Fruit fly (Drosophila melanogaster) whole organism, embryonic: ENCODE results near the gene Rim2.

Experiments
- Bgb ChIP-seq: fragments of 200-800 bp; sonication (Bioruptor generic); IDR thresholded peaks from 2 replicates; pipeline ENCODE4 v1.3.6; 2022; ENCODE audit warnings: missing biosample characterization, missing genetic modification characterization; ENCODE audit not compliant: partially characterized antibody
- CG12071 ChIP-seq: fragments of 200-800 bp; sonication (Bioruptor generic); optimal IDR thresholded peaks from 3 replicates; lab custom pipeline; 2018; ENCODE audit warnings: missing biosample characterization, mild to moderate bottlenecking, missing genetic modification characterization
- CG1233 ChIP-seq: fragments of 200-800 bp; sonication (Bioruptor generic); optimal IDR thresholded peaks from 4 replicates; lab custom pipeline; 2018; ENCODE audit warnings: missing biosample characterization, mild to moderate bottlenecking, missing genetic modification characterization
- CG12391 ChIP-seq: fragments of 200-800 bp; sonication (Bioruptor generic); optimal IDR thresholded peaks from 3 replicates; lab custom pipeline; 2018; ENCODE audit warnings: missing biosample characterization, mild to moderate bottlenecking, missing genetic modification characterization, moderate library complexity
- CG12744 ChIP-seq: fragments of 200-800 bp; sonication (Bioruptor generic); optimal IDR thresholded peaks from 2 replicates; lab custom pipeline; 2016; ENCODE audit warnings: missing biosample characterization, missing genetic modification characterization
- CG14441 ChIP-seq: fragments of 200-800 bp; sonication (Bioruptor generic); IDR thresholded peaks from 2 replicates; pipeline ENCODE4 v1.3.6; 2022; ENCODE audit warnings: missing biosample characterization, missing genetic modification characterization
- CG14965 ChIP-seq: fragments of 200-800 bp; sonication (Bioruptor generic); optimal IDR thresholded peaks from 2 replicates; lab custom pipeline; 2016; ENCODE audit warnings: missing biosample characterization, missing genetic modification characterization, borderline replicate concordance
- CG15514 ChIP-seq: fragments of 200-800 bp; sonication (Bioruptor generic); optimal IDR thresholded peaks from 3 replicates; lab custom pipeline; 2017; ENCODE audit warnings: missing biosample characterization, missing genetic modification characterization, mild to moderate bottlenecking, moderate library complexity, missing genetic modification reagents
- CG16815 ChIP-seq: fragments of 200-800 bp; sonication (Bioruptor generic); optimal IDR thresholded peaks from 3 replicates; lab custom pipeline; 2017; ENCODE audit warnings: missing biosample characterization, mild to moderate bottlenecking, missing genetic modification characterization
- CG17385 ChIP-seq: fragments of 200-800 bp; sonication (Bioruptor generic); optimal IDR thresholded peaks from 3 replicates; lab custom pipeline; 2018; ENCODE audit warnings: missing biosample characterization, mild to moderate bottlenecking, missing genetic modification characterization
- CG17912 ChIP-seq: fragments of 200-800 bp; sonication (Bioruptor generic); optimal IDR thresholded peaks from 2 replicates; lab custom pipeline; 2018; ENCODE audit warnings: missing biosample characterization, mild to moderate bottlenecking, missing genetic modification characterization
- CG18619 ChIP-seq: fragments of 200-800 bp; sonication (Bioruptor generic); optimal IDR thresholded peaks from 3 replicates; lab custom pipeline; 2017; ENCODE audit warnings: missing biosample characterization, mild to moderate bottlenecking, missing genetic modification characterization
- CG30431 ChIP-seq: fragments of 200-800 bp; sonication (Bioruptor generic); optimal IDR thresholded peaks from 2 replicates; lab custom pipeline; 2017; ENCODE audit warnings: missing biosample characterization, missing genetic modification characterization
- CG33557 ChIP-seq: fragments of 200-800 bp; sonication (Bioruptor generic); optimal IDR thresholded peaks from 2 replicates; lab custom pipeline; 2019; ENCODE audit warnings: missing biosample characterization, mild to moderate bottlenecking, missing genetic modification characterization, moderate library complexity
- CG7745 ChIP-seq: fragments of 200-800 bp; sonication (Bioruptor generic); optimal IDR thresholded peaks from 2 replicates; lab custom pipeline; 2018; ENCODE audit warnings: missing biosample characterization, mild to moderate bottlenecking, missing genetic modification characterization, moderate library complexity
- CG7963 ChIP-seq: fragments of 200-800 bp; sonication (Bioruptor generic); IDR thresholded peaks from 3 replicates; pipeline ENCODE4 v1.3.6; 2022; ENCODE audit warnings: missing biosample characterization, missing genetic modification characterization; ENCODE audit not compliant: partially characterized antibody
- CG8944 ChIP-seq: fragments of 200-800 bp; sonication (Bioruptor generic); optimal IDR thresholded peaks from 3 replicates; lab custom pipeline; 2016; ENCODE audit warnings: missing biosample characterization, missing genetic modification characterization
- CG9932 ChIP-seq: fragments of 200-800 bp; sonication (Bioruptor generic); IDR thresholded peaks from 2 replicates; pipeline ENCODE4 v1.3.6; 2022; ENCODE audit warnings: missing biosample characterization, missing genetic modification characterization
- Fer3 ChIP-seq: fragments of 200-800 bp; sonication (Bioruptor generic); optimal IDR thresholded peaks from 2 replicates; lab custom pipeline; 2018; ENCODE audit warnings: missing biosample characterization, mild to moderate bottlenecking, missing genetic modification characterization, moderate library complexity
- HLH3B ChIP-seq: fragments of 200-800 bp; sonication (Bioruptor generic); IDR thresholded peaks from 2 replicates; pipeline ENCODE4 v1.3.6; 2022; ENCODE audit warnings: missing biosample characterization, missing genetic modification characterization
- Hr78 ChIP-seq, 2 experiments: fragments of 200-800 bp in 1 of 2; fragments of >200 bp in 1 of 2; sonication (Bioruptor generic) in 1 of 2; optimal IDR thresholded peaks; 2 replicates each; lab custom pipeline; 2017 to 2019; ENCODE audit warnings: missing biosample characterization in 2 of 2, missing genetic modification characterization in 2 of 2, mild to moderate bottlenecking in 1 of 2, moderate library complexity in 1 of 2
- Lhr ChIP-seq: fragments of 200-800 bp; sonication (Bioruptor generic); optimal IDR thresholded peaks from 3 replicates; lab custom pipeline; 2017; ENCODE audit warnings: mild to moderate bottlenecking, missing biosample characterization, missing genetic modification reagents, missing genetic modification characterization
- NfI ChIP-seq: fragments of 200-800 bp; sonication (Bioruptor generic); optimal IDR thresholded peaks from 3 replicates; lab custom pipeline; 2018; ENCODE audit warnings: missing biosample characterization, mild to moderate bottlenecking, missing genetic modification characterization, moderate library complexity
- Poxn ChIP-seq: fragments of 200-800 bp; sonication (Bioruptor generic); IDR thresholded peaks from 2 replicates; pipeline ENCODE4 v1.3.6; 2022; ENCODE audit warnings: missing biosample characterization, missing genetic modification characterization
- Sox102F ChIP-seq: fragments of 200-800 bp; sonication (Bioruptor generic); optimal IDR thresholded peaks from 2 replicates; lab custom pipeline; 2018; ENCODE audit warnings: missing biosample characterization, mild to moderate bottlenecking, missing genetic modification characterization, moderate library complexity
- Xbp1 ChIP-seq: fragments of 200-800 bp; sonication (Bioruptor generic); optimal IDR thresholded peaks from 3 replicates; lab custom pipeline; 2016; ENCODE audit warnings: missing biosample characterization, mild to moderate bottlenecking, missing genetic modification characterization
- abd-A ChIP-seq: fragments of 200-800 bp; sonication (Bioruptor generic); optimal IDR thresholded peaks from 3 replicates; lab custom pipeline; 2019; ENCODE audit warnings: missing biosample characterization, mild to moderate bottlenecking, missing genetic modification characterization, moderate library complexity
- ac ChIP-seq: fragments of 200-800 bp; sonication (Bioruptor generic); optimal IDR thresholded peaks from 3 replicates; lab custom pipeline; 2017; ENCODE audit warnings: missing biosample characterization, mild to moderate bottlenecking, missing genetic modification characterization
- bsh ChIP-seq, 2 experiments: fragments of 200-800 bp; sonication (Bioruptor generic); optimal IDR thresholded peaks; 2 replicates each; lab custom pipeline; 2017 to 2018; ENCODE audit warnings: mild to moderate bottlenecking in 2 of 2, missing biosample characterization in 2 of 2, missing genetic modification characterization in 2 of 2, moderate library complexity in 1 of 2
- cas ChIP-seq: fragments of 200-800 bp; sonication (Bioruptor generic); IDR thresholded peaks from 2 replicates; pipeline ENCODE4 v1.3.6; 2022; ENCODE audit warnings: missing biosample characterization, missing genetic modification characterization
- chif ChIP-seq, 2 experiments: fragments of 200-800 bp; sonication (Bioruptor generic); optimal IDR thresholded peaks; 3 replicates each; lab custom pipeline; 2016; ENCODE audit warnings: missing biosample characterization in 2 of 2, missing genetic modification characterization in 2 of 2
- en ChIP-seq: fragments of 200-800 bp; sonication (Bioruptor generic); optimal IDR thresholded peaks from 2 replicates; lab custom pipeline; 2016; ENCODE audit warnings: missing biosample characterization, missing genetic modification characterization
- ewg ChIP-seq: fragments of 200-800 bp; sonication (Bioruptor generic); optimal IDR thresholded peaks from 3 replicates; lab custom pipeline; 2017; ENCODE audit warnings: mild to moderate bottlenecking, missing biosample characterization, missing genetic modification reagents, missing genetic modification characterization
- fd3F ChIP-seq: fragments of 200-800 bp; sonication (Bioruptor generic); optimal IDR thresholded peaks from 2 replicates; lab custom pipeline; 2018; ENCODE audit warnings: missing biosample characterization, mild to moderate bottlenecking, missing genetic modification characterization, moderate library complexity
- fd64A ChIP-seq: fragments of 200-800 bp; sonication (Bioruptor generic); optimal IDR thresholded peaks from 3 replicates; lab custom pipeline; 2018; ENCODE audit warnings: missing biosample characterization, mild to moderate bottlenecking, missing genetic modification characterization
- knrl ChIP-seq: fragments of 200-800 bp; sonication (Bioruptor generic); IDR thresholded peaks from 3 replicates; pipeline ENCODE4 v1.3.6; 2022; ENCODE audit warnings: missing biosample characterization, missing genetic modification characterization; ENCODE audit not compliant: partially characterized antibody
- maf-S ChIP-seq: fragments of 200-800 bp; sonication (Bioruptor generic); optimal IDR thresholded peaks from 2 replicates; lab custom pipeline; 2016; ENCODE audit warnings: missing biosample characterization, missing genetic modification characterization
- onecut ChIP-seq: fragments of 200-800 bp; sonication (Bioruptor generic); IDR thresholded peaks from 2 replicates; pipeline ENCODE4 v1.3.6; 2022; ENCODE audit warnings: missing biosample characterization, missing genetic modification characterization
- phol ChIP-seq: fragments of 200-800 bp; sonication (Bioruptor generic); optimal IDR thresholded peaks from 3 replicates; lab custom pipeline; 2018; ENCODE audit warnings: missing biosample characterization, mild to moderate bottlenecking, missing genetic modification characterization, moderate library complexity
- run ChIP-seq: fragments of 200-800 bp; sonication (Bioruptor generic); optimal IDR thresholded peaks from 3 replicates; lab custom pipeline; 2018; ENCODE audit warnings: missing biosample characterization, mild to moderate bottlenecking, missing genetic modification characterization
- sc ChIP-seq, 3 experiments: fragments of >200 bp in 2 of 3; fragments of 200-800 bp in 1 of 3; sonication (Bioruptor generic) in 1 of 3; optimal IDR thresholded peaks; 2 replicates in 2 of 3; 3 replicates in 1 of 3; lab custom pipeline; 2017; ENCODE audit warnings: mild to moderate bottlenecking in 1 of 3, missing biosample characterization in 1 of 3, missing genetic modification characterization in 1 of 3, missing genetic modification reagents in 1 of 3
- stc ChIP-seq: fragments of 200-800 bp; sonication (Bioruptor generic); IDR thresholded peaks from 2 replicates; pipeline ENCODE4 v1.3.6; 2022; ENCODE audit warnings: missing biosample characterization, missing genetic modification characterization
- twi ChIP-seq: fragments of 200-800 bp; optimal IDR thresholded peaks from 2 replicates; lab custom pipeline; 2019; ENCODE audit warnings: missing biosample characterization, mild to moderate bottlenecking, missing genetic modification characterization, moderate library complexity
- unc-4 ChIP-seq: fragments of 200-800 bp; sonication (Bioruptor generic); IDR thresholded peaks from 2 replicates; pipeline ENCODE4 v1.3.6; 2022; ENCODE audit warnings: missing biosample characterization, missing genetic modification characterization; ENCODE audit not compliant: partially characterized antibody
- wor ChIP-seq: fragments of 200-800 bp; sonication (Bioruptor generic); IDR thresholded peaks from 2 replicates; pipeline ENCODE4 v1.3.6; 2022; ENCODE audit warnings: missing biosample characterization, missing genetic modification characterization
- zen2 ChIP-seq: fragments of 200-800 bp; sonication (Bioruptor generic); IDR thresholded peaks from 3 replicates; pipeline ENCODE4 v1.3.6; 2022; ENCODE audit warnings: missing biosample characterization, missing genetic modification characterization; ENCODE audit not compliant: partially characterized antibody
- zfh2 ChIP-seq: fragments of 200-800 bp; sonication (Bioruptor generic); optimal IDR thresholded peaks from 2 replicates; lab custom pipeline; 2016; ENCODE audit warnings: missing biosample characterization, missing genetic modification characterization

Rim2 gene

DNA sequence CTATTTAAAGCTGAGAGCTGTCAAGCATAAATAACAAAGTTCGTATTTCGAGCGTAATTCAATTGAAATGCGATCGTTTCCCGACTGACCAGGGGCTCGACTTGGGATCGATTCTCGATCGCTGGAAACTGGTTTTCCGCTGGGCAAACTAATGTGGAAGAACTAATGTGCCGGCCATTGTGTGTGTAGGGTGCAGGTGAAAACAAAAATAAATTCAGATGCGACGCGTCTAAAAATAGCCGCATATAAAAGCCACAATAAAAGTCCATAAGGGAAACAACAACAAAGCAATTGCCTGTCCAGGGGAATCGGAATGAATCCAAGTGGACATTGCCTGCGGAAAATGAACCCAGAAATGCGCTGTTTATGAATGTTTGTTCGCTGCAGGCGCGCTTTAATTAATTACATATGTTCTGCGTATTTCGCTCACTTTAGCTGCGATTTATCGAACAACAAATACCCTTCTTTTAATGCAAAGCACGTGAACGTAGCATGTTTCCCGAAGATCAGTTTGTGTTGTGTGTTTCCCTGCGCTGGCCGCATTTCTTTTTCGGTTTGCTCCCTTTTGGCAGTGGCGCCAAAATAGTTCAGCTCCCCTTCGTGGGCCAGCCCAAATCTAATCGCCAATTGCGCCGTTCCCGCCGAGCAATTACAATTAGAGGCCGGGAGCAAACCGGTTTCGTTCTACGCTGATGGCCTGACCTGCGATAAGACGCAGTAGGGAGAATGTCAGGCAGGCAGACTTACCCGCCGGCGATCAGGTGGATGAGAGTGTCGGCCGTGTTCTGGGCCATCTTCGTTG, 852 bp downstream of the Rim2 start (continued):
- TF ChIP-seq unc-4 (GFP tag; lab: Robert Waterston, UW) (no peak), Bgb (GFP tag; lab: Robert Waterston, UW) (no peak), fd3F (GFP tag; lab: Kevin White, UChicago) (no peak), CG33557 (GFP tag; lab: Kevin White, UChicago) (no peak), onecut (GFP tag; lab: Robert Waterston, UW) (no peak), phol (tag; lab: Kevin White, UChicago) (no peak), CG17385 (GFP tag; lab: Kevin White, UChicago) (peak; percentile 12), Poxn (no peak), CG12391 (tag; lab: Kevin White, UChicago) (peak; percentile 18), CG15514 (GFP tag; lab: Kevin White, UChicago) (no peak), CG7963 (GFP tag; lab: Robert Waterston, UW) (no peak), knrl (GFP tag; lab: Robert Waterston, UW) (no peak), chif (GFP tag; optimal IDR thresholded peaks at IDR 0.05; lab: Kevin White, UChicago) (no peak), CG30431 (GFP tag; lab: Kevin White, UChicago) (no peak), maf-S (GFP tag; lab: Kevin White, UChicago) (no peak), CG14965 (GFP tag; lab: Kevin White, UChicago) (no peak), CG9932 (GFP tag; lab: Robert Waterston, UW) (peak; percentile 30), Sox102F (GFP tag; lab: Kevin White, UChicago) (peak; percentile 23), Lhr (GFP tag; lab: Kevin White, UChicago) (no peak), CG17912 (GFP tag; lab: Kevin White, UChicago) (peak; percentile 5), bsh (GFP tag; optimal IDR thresholded peaks at IDR 0.05; lab: Kevin White, UChicago) (peak in 1 of 2 experiments; percentile 52), CG7745 (no peak), zen2 (GFP tag; lab: Robert Waterston, UW) (no peak), HLH3B (GFP tag; lab: Robert Waterston, UW) (no peak), stc (GFP tag; lab: Robert Waterston, UW) (no peak), cas (GFP tag; lab: Robert Waterston, UW) (no peak), twi (tag; lab: Kevin White, UChicago) (peak; percentile 52), abd-A (tag; lab: Kevin White, UChicago) (peak; percentile 70), Fer3 (tag; lab: Kevin White, UChicago) (peak; percentile 11), zfh2 (GFP tag; lab: Kevin White, UChicago) (no peak), run (no peak), en (GFP tag; lab: Kevin White, UChicago) (no peak), fd64A (GFP tag; lab: Kevin White, UChicago) (no peak), Xbp1 (peak; percentile 13), CG16815 (GFP tag; lab: Kevin White, UChicago) (no peak), CG8944 (GFP tag; lab: Kevin White, UChicago) (peak; percentile 35), wor (GFP tag; lab: Robert Waterston, UW) (no peak), CG12744 (GFP tag; lab: Kevin White, UChicago) (no peak), ac (GFP tag; lab: Kevin White, UChicago) (no peak), ewg (GFP tag; lab: Kevin White, UChicago) (no peak), CG18619 (no peak), CG12071 (GFP tag; lab: Kevin White, UChicago) (no peak), CG1233 (GFP tag; lab: Kevin White, UChicago) (peak; percentile 14), Hr78 (GFP tag; optimal IDR thresholded peaks at IDR 0.05; lab: Kevin White, UChicago) (no peak), NfI (GFP tag; lab: Kevin White, UChicago) (peak; percentile 39), sc (optimal IDR thresholded peaks at IDR 0.05; lab: Kevin White, UChicago) (no peak), sc (GFP tag; optimal IDR thresholded peaks at IDR 0.05; lab: Kevin White, UChicago) (no peak), CG14441 (GFP tag; lab: Robert Waterston, UW) (0 out of 2 replicates have a peak, but pooled peaks have one; percentile 20)
